Worm (Caenorhabditis elegans): Measurements from ENCODE around the gene tbx-36.

- TF ChIP-seq snpc-4 (tag; optimal IDR thresholded peaks at IDR 0.05) (no peak), ztf-11 (tag; optimal IDR thresholded peaks at IDR 0.05) (no peak), elt-3 (tag; optimal IDR thresholded peaks at IDR 0.05) (no peak), ZK546.5 (tag; optimal IDR thresholded peaks at IDR 0.05) (no peak)
Measured at ce11 chrIV:11911723-11912122, 38.6 kb upstream of the tbx-36 start, which contains the start of gene VZK822L.2.

All from whole organism, L3 larva.